Fruit fly (Drosophila melanogaster) whole organism, embryonic: ENCODE data around the gene lqf.

Source experiments
- Ada2b ChIP-seq: fragments of 200-800 bp; sonication (Bioruptor generic); IDR thresholded peaks from 2 replicates; pipeline ENCODE4 v1.3.6; 2022; ENCODE audit warnings: missing biosample characterization, missing genetic modification characterization
- Atf-2 ChIP-seq: fragments of 200-800 bp; sonication (Bioruptor generic); optimal IDR thresholded peaks from 2 replicates; lab custom pipeline; 2016; ENCODE audit warnings: missing biosample characterization, missing genetic modification characterization
- CG10147 ChIP-seq: fragments of 200-800 bp; sonication (Bioruptor generic); optimal IDR thresholded peaks from 2 replicates; lab custom pipeline; 2019; ENCODE audit warnings: missing biosample characterization, mild to moderate bottlenecking, missing genetic modification characterization, moderate library complexity
- CG10654 ChIP-seq: fragments of 200-800 bp; sonication (Bioruptor generic); optimal IDR thresholded peaks from 2 replicates; lab custom pipeline; 2016; ENCODE audit warnings: missing biosample characterization, missing genetic modification characterization
- CG1233 ChIP-seq: fragments of 200-800 bp; sonication (Bioruptor generic); optimal IDR thresholded peaks from 4 replicates; lab custom pipeline; 2018; ENCODE audit warnings: missing biosample characterization, mild to moderate bottlenecking, missing genetic modification characterization
- CG12769 ChIP-seq: fragments of 200-800 bp; sonication (Bioruptor generic); optimal IDR thresholded peaks from 2 replicates; lab custom pipeline; 2019; ENCODE audit warnings: missing biosample characterization, mild to moderate bottlenecking, missing genetic modification characterization, moderate library complexity
- CG15269 ChIP-seq: fragments of 200-800 bp; sonication (Bioruptor generic); optimal IDR thresholded peaks from 2 replicates; lab custom pipeline; 2018; ENCODE audit warnings: missing biosample characterization, mild to moderate bottlenecking, missing genetic modification characterization, moderate library complexity
- CG16813 ChIP-seq: fragments of 200-800 bp; sonication (Bioruptor generic); IDR thresholded peaks from 3 replicates; pipeline ENCODE4 v1.3.6; 2022; ENCODE audit warnings: missing biosample characterization, missing genetic modification characterization; ENCODE audit not compliant: partially characterized antibody
- CG17186 ChIP-seq: fragments of 200-800 bp; sonication (Bioruptor generic); optimal IDR thresholded peaks from 3 replicates; lab custom pipeline; 2017; ENCODE audit warnings: missing biosample characterization, missing genetic modification reagents, missing genetic modification characterization
- CG18764 ChIP-seq: fragments of 200-800 bp; sonication (Bioruptor generic); optimal IDR thresholded peaks from 3 replicates; lab custom pipeline; 2016; ENCODE audit warnings: missing biosample characterization, missing genetic modification characterization
- CG2678 ChIP-seq: fragments of 200-800 bp; sonication (Bioruptor generic); optimal IDR thresholded peaks from 3 replicates; lab custom pipeline; 2019; ENCODE audit warnings: missing biosample characterization, mild to moderate bottlenecking, missing genetic modification characterization, moderate library complexity
- CG32772 ChIP-seq: fragments of 200-800 bp; sonication (Bioruptor generic); IDR thresholded peaks from 2 replicates; pipeline ENCODE4 v1.3.6; 2022; ENCODE audit warnings: missing biosample characterization, missing genetic modification characterization
- CG33213 ChIP-seq: fragments of 200-800 bp; sonication (Bioruptor generic); optimal IDR thresholded peaks from 3 replicates; lab custom pipeline; 2016; ENCODE audit warnings: missing biosample characterization, missing genetic modification characterization
- CG4360 ChIP-seq: fragments of 200-800 bp; sonication (Bioruptor generic); IDR thresholded peaks from 2 replicates; pipeline ENCODE4 v1.3.6; 2022; ENCODE audit warnings: missing biosample characterization, missing genetic modification characterization
- CG4854 ChIP-seq: fragments of 200-800 bp; sonication (Bioruptor generic); optimal IDR thresholded peaks from 2 replicates; lab custom pipeline; 2016; ENCODE audit warnings: missing biosample characterization, missing genetic modification characterization, inconsistent platforms
- CG6813 ChIP-seq: fragments of 200-800 bp; sonication (Bioruptor generic); optimal IDR thresholded peaks from 2 replicates; lab custom pipeline; 2017; ENCODE audit warnings: missing biosample characterization, missing genetic modification characterization, mild to moderate bottlenecking, moderate library complexity, missing genetic modification reagents
- CG7928 ChIP-seq: fragments of 200-800 bp; sonication (Bioruptor generic); optimal IDR thresholded peaks from 2 replicates; lab custom pipeline; 2017; ENCODE audit warnings: missing biosample characterization, mild to moderate bottlenecking, missing genetic modification characterization
- CG7963 ChIP-seq: fragments of 200-800 bp; sonication (Bioruptor generic); IDR thresholded peaks from 3 replicates; pipeline ENCODE4 v1.3.6; 2022; ENCODE audit warnings: missing biosample characterization, missing genetic modification characterization; ENCODE audit not compliant: partially characterized antibody
- CG8765 ChIP-seq: fragments of 200-800 bp; sonication (Bioruptor generic); IDR thresholded peaks from 2 replicates; pipeline ENCODE4 v1.3.6; 2022; ENCODE audit warnings: missing biosample characterization, missing genetic modification characterization
- CG9609 ChIP-seq: fragments of 200-800 bp; sonication (Bioruptor generic); optimal IDR thresholded peaks from 3 replicates; lab custom pipeline; 2016; ENCODE audit warnings: missing biosample characterization, missing genetic modification characterization
- Ets97D ChIP-seq: fragments of 200-800 bp; sonication (Bioruptor generic); optimal IDR thresholded peaks from 3 replicates; lab custom pipeline; 2016; ENCODE audit warnings: missing biosample characterization, missing genetic modification characterization
- HLH3B ChIP-seq: fragments of 200-800 bp; sonication (Bioruptor generic); IDR thresholded peaks from 2 replicates; pipeline ENCODE4 v1.3.6; 2022; ENCODE audit warnings: missing biosample characterization, missing genetic modification characterization
- Hand ChIP-seq: fragments of 200-800 bp; sonication (Bioruptor generic); optimal IDR thresholded peaks from 2 replicates; lab custom pipeline; 2017; ENCODE audit warnings: mild to moderate bottlenecking, missing biosample characterization, missing genetic modification reagents, missing genetic modification characterization
- Rx ChIP-seq: fragments of 200-800 bp; sonication (Bioruptor generic); IDR thresholded peaks from 2 replicates; pipeline ENCODE4 v1.3.6; 2022; ENCODE audit warnings: missing biosample characterization, missing genetic modification characterization
- Sin3A ChIP-seq: fragments of >200 bp; optimal IDR thresholded peaks from 2 replicates; lab custom pipeline; 2018
- Xrp1 ChIP-seq: fragments of 200-800 bp; sonication (Bioruptor generic); IDR thresholded peaks from 2 replicates; pipeline ENCODE4 v1.3.6; 2022; ENCODE audit warnings: missing biosample characterization, missing genetic modification characterization
- YL-1 ChIP-seq: fragments of 200-800 bp; sonication (Bioruptor generic); optimal IDR thresholded peaks from 3 replicates; lab custom pipeline; 2017; ENCODE audit warnings: missing biosample characterization, mild to moderate bottlenecking, missing genetic modification characterization
- ash1 ChIP-seq: fragments of 200-800 bp; sonication (Bioruptor generic); optimal IDR thresholded peaks from 2 replicates; lab custom pipeline; 2018; ENCODE audit warnings: missing biosample characterization, mild to moderate bottlenecking, missing genetic modification characterization
- ato ChIP-seq: fragments of 200-800 bp; sonication (Bioruptor generic); IDR thresholded peaks from 2 replicates; pipeline ENCODE4 v1.3.6; 2022; ENCODE audit warnings: missing biosample characterization, missing genetic modification characterization; ENCODE audit not compliant: partially characterized antibody
- az2 ChIP-seq: fragments of 200-800 bp; sonication (Bioruptor generic); optimal IDR thresholded peaks from 3 replicates; lab custom pipeline; 2016; ENCODE audit warnings: missing biosample characterization, missing genetic modification characterization
- cg ChIP-seq: fragments of 200-800 bp; sonication (Bioruptor generic); optimal IDR thresholded peaks from 3 replicates; lab custom pipeline; 2019; ENCODE audit warnings: missing biosample characterization, mild to moderate bottlenecking, missing genetic modification characterization, moderate library complexity
- en ChIP-seq: fragments of 200-800 bp; sonication (Bioruptor generic); optimal IDR thresholded peaks from 2 replicates; lab custom pipeline; 2016; ENCODE audit warnings: missing biosample characterization, missing genetic modification characterization
- exex ChIP-seq: fragments of 200-800 bp; sonication (Bioruptor generic); optimal IDR thresholded peaks from 4 replicates; lab custom pipeline; 2018; ENCODE audit warnings: missing biosample characterization, mild to moderate bottlenecking, missing genetic modification characterization, moderate library complexity
- grau ChIP-seq: fragments of 200-800 bp; optimal IDR thresholded peaks from 3 replicates; lab custom pipeline; 2019; ENCODE audit warnings: missing biosample characterization, mild to moderate bottlenecking, missing genetic modification characterization, moderate library complexity
- gsb ChIP-seq: fragments of 200-800 bp; sonication (Bioruptor generic); IDR thresholded peaks from 2 replicates; pipeline ENCODE4 v1.3.6; 2022; ENCODE audit warnings: missing biosample characterization, missing genetic modification characterization
- hkb ChIP-seq, 2 experiments: fragments of 200-800 bp in 1 of 2; fragments of >200 bp in 1 of 2; sonication (Bioruptor generic) in 1 of 2; IDR thresholded peaks in 1 of 2; optimal IDR thresholded peaks in 1 of 2; 2 replicates each; pipeline versions ENCODE4 v1.3.6 to Lab custom; 2017 to 2022; ENCODE audit warnings: missing biosample characterization in 1 of 2, missing genetic modification characterization in 1 of 2
- ken ChIP-seq: fragments of 200-800 bp; sonication (Bioruptor generic); IDR thresholded peaks from 3 replicates; pipeline ENCODE4 v1.3.6; 2022; ENCODE audit warnings: missing biosample characterization, missing genetic modification characterization
- lola ChIP-seq, 3 experiments: fragments of >200 bp in 2 of 3; fragments of 200-800 bp in 1 of 3; sonication (Bioruptor generic) in 1 of 3; optimal IDR thresholded peaks; 2 replicates each; lab custom pipeline; 2017 to 2019; ENCODE audit warnings: missing biosample characterization in 3 of 3, missing genetic modification characterization in 3 of 3, mild to moderate bottlenecking in 1 of 3, moderate library complexity in 1 of 3
- luna ChIP-seq: fragments of 200-800 bp; sonication (Bioruptor generic); optimal IDR thresholded peaks from 2 replicates; lab custom pipeline; 2016; ENCODE audit warnings: missing biosample characterization, missing genetic modification characterization
- mld ChIP-seq: fragments of 200-800 bp; sonication (Bioruptor generic); IDR thresholded peaks from 3 replicates; pipeline ENCODE4 v1.3.6; 2022; ENCODE audit warnings: missing biosample characterization, missing genetic modification characterization; ENCODE audit not compliant: partially characterized antibody
- ranshi ChIP-seq: fragments of 200-800 bp; sonication (Bioruptor generic); IDR thresholded peaks from 2 replicates; pipeline ENCODE4 v1.3.6; 2022; ENCODE audit warnings: missing biosample characterization, missing genetic modification characterization
- seq ChIP-seq: fragments of 200-800 bp; sonication (Bioruptor generic); IDR thresholded peaks from 2 replicates; pipeline ENCODE4 v1.3.6; 2022; ENCODE audit warnings: missing biosample characterization, missing genetic modification characterization
- sr ChIP-seq: fragments of 200-800 bp; sonication (Bioruptor generic); IDR thresholded peaks from 3 replicates; pipeline ENCODE4 v1.3.6; 2022; ENCODE audit warnings: missing biosample characterization, missing genetic modification characterization
- sug ChIP-seq: fragments of 200-800 bp; optimal IDR thresholded peaks from 2 replicates; lab custom pipeline; 2019; ENCODE audit warnings: missing biosample characterization, mild to moderate bottlenecking, missing genetic modification characterization, moderate library complexity
- tap ChIP-seq: fragments of 200-800 bp; optimal IDR thresholded peaks from 3 replicates; lab custom pipeline; 2019; ENCODE audit warnings: missing biosample characterization, mild to moderate bottlenecking, missing genetic modification characterization, moderate library complexity
- tx ChIP-seq: fragments of 200-800 bp; sonication (Bioruptor generic); optimal IDR thresholded peaks from 2 replicates; lab custom pipeline; 2016; ENCODE audit warnings: missing biosample characterization, missing genetic modification characterization
- vfl ChIP-seq: fragments of 200-800 bp; sonication (Bioruptor generic); optimal IDR thresholded peaks from 2 replicates; lab custom pipeline; 2016; ENCODE audit warnings: missing biosample characterization, missing genetic modification characterization
- vnd ChIP-seq: fragments of 200-800 bp; sonication (Bioruptor generic); IDR thresholded peaks from 3 replicates; pipeline ENCODE4 v1.3.6; 2022; ENCODE audit warnings: missing biosample characterization, missing genetic modification characterization; ENCODE audit not compliant: partially characterized antibody

Gene lqf

dm6 chr3L:7510414-7511384, 17.9 kb upstream of the lqf start, which contains the start of gene CG7546 (continued):
- peak; percentile 63 for TF ChIP-seq grau (tag; lab: Kevin White, UChicago)
- no peak for TF ChIP-seq tx (GFP tag; lab: Kevin White, UChicago)
- no peak for TF ChIP-seq CG6813 (GFP tag; lab: Kevin White, UChicago)
- TF ChIP-seq hkb (optimal IDR thresholded peaks at IDR 0.05; lab: Kevin White, UChicago), result no peak
- no peak for TF ChIP-seq hkb (GFP tag; IDR thresholded peaks at IDR 0.05; lab: Robert Waterston, UW)
- TF ChIP-seq Ets97D, result peak; percentile 39
- TF ChIP-seq CG15269 (tag; lab: Kevin White, UChicago), result no peak
- TF ChIP-seq ato, result no peak
- TF ChIP-seq CG33213 (GFP tag; lab: Kevin White, UChicago), result no peak
- TF ChIP-seq cg (GFP tag; lab: Kevin White, UChicago), result no peak
- 0 out of 3 replicates have a peak, but pooled peaks have one; percentile 15 for TF ChIP-seq ken
- TF ChIP-seq Rx, result no peak
- TF ChIP-seq Sin3A (lab: Kevin White, UChicago), result peak; percentile 9
- TF ChIP-seq CG32772 (GFP tag; lab: Robert Waterston, UW), result no peak
- TF ChIP-seq CG18764 (GFP tag; lab: Kevin White, UChicago), result no peak
- TF ChIP-seq CG2678 (tag; lab: Kevin White, UChicago), result no peak
- no peak for TF ChIP-seq sr
- no peak for TF ChIP-seq CG10654 (GFP tag; lab: Kevin White, UChicago)
- no peak for TF ChIP-seq CG4360 (GFP tag; lab: Robert Waterston, UW)
- TF ChIP-seq vfl, result no peak
- TF ChIP-seq seq (GFP tag; lab: Robert Waterston, UW), result no peak
- no peak for TF ChIP-seq exex (tag; lab: Kevin White, UChicago)
- no peak for TF ChIP-seq CG10147 (GFP tag; lab: Kevin White, UChicago)
- no peak for TF ChIP-seq en
- TF ChIP-seq Xrp1 (GFP tag; lab: Robert Waterston, UW), result no peak
- TF ChIP-seq CG7928, result no peak
- peak; percentile 26; the same call in 1 of the 2 replicates for TF ChIP-seq ranshi (GFP tag; lab: Robert Waterston, UW)
- no peak for TF ChIP-seq tap (tag; lab: Kevin White, UChicago)
- TF ChIP-seq CG8765, result no peak
- TF ChIP-seq luna, result no peak
- TF ChIP-seq CG12769 (tag; lab: Kevin White, UChicago), result no peak
- peak; percentile 50 for TF ChIP-seq az2 (GFP tag; lab: Kevin White, UChicago)
- peak; percentile 43 for TF ChIP-seq YL-1
- TF ChIP-seq CG4854 (GFP tag; lab: Kevin White, UChicago), result no peak
- peak in 1 of 3 experiments; percentile 65 for TF ChIP-seq lola (GFP tag; optimal IDR thresholded peaks at IDR 0.05; lab: Kevin White, UChicago)
- TF ChIP-seq sug (tag; lab: Kevin White, UChicago), result peak; percentile 48
- TF ChIP-seq Hand (GFP tag; lab: Kevin White, UChicago), result no peak
- TF ChIP-seq CG16813, result no peak
- TF ChIP-seq gsb (GFP tag; lab: Robert Waterston, UW), result no peak
- TF ChIP-seq ash1, result no peak
- no peak for TF ChIP-seq CG9609 (GFP tag; lab: Kevin White, UChicago)
- no peak for TF ChIP-seq mld (GFP tag; lab: Robert Waterston, UW)
- TF ChIP-seq CG1233 (GFP tag; lab: Kevin White, UChicago), result no peak
- no peak for TF ChIP-seq Ada2b (GFP tag; lab: Robert Waterston, UW)
- no peak for TF ChIP-seq CG7963 (GFP tag; lab: Robert Waterston, UW)
- TF ChIP-seq vnd (GFP tag; lab: Robert Waterston, UW), result no peak
- TF ChIP-seq CG17186 (GFP tag; lab: Kevin White, UChicago), result no peak
- TF ChIP-seq Atf-2, result peak; percentile 35
- TF ChIP-seq HLH3B, result 0 out of 2 replicates have a peak, but pooled peaks have one; percentile 15
